Fruit fly (Drosophila melanogaster): ENCODE measurements around the gene Ctl2.

Ctl2 gene

dm6 chr3R:29157418-29158398, 34.5 kb downstream of the Ctl2 start, which contains the start of gene rdog (continued):
- peak; percentile 62 for TF ChIP-seq NK7.1 (GFP tag; optimal IDR thresholded peaks at IDR 0.05)
- no peak for TF ChIP-seq CG9797 (GFP tag; optimal IDR thresholded peaks at IDR 0.05)
- peak; percentile 80 for TF ChIP-seq CG12942 (GFP tag; optimal IDR thresholded peaks at IDR 0.05)
- peak; percentile 55 for TF ChIP-seq Myb (GFP tag; optimal IDR thresholded peaks at IDR 0.05)
- peak; percentile 77 for TF ChIP-seq CG15696 (tag; optimal IDR thresholded peaks at IDR 0.05)
- TF ChIP-seq zen (tag; optimal IDR thresholded peaks at IDR 0.05), result peak; percentile 77
- 0 out of 2 replicates have a peak, but pooled peaks have one; percentile 25 for TF ChIP-seq onecut (GFP tag; IDR thresholded peaks at IDR 0.05)
- no peak for TF ChIP-seq gfzf (GFP tag; optimal IDR thresholded peaks at IDR 0.05)
- TF ChIP-seq MTF-1 (GFP tag; optimal IDR thresholded peaks at IDR 0.05; ENCODE audit: borderline replicate concordance), result no peak
- TF ChIP-seq jing (GFP tag; optimal IDR thresholded peaks at IDR 0.05), result no peak
- TF ChIP-seq CG14860 (GFP tag; IDR thresholded peaks at IDR 0.05; ENCODE audit: partially characterized antibody), result no peak
- TF ChIP-seq cwo (GFP tag; optimal IDR thresholded peaks at IDR 0.05), result peak; percentile 53
- TF ChIP-seq H15 (GFP tag; IDR thresholded peaks at IDR 0.05), result 0 out of 3 replicates have a peak, but pooled peaks have one; percentile 17
- peak; percentile 72 to 80 for TF ChIP-seq Hr51 (GFP tag; optimal IDR thresholded peaks at IDR 0.05)
- TF ChIP-seq CG8290 (GFP tag; optimal IDR thresholded peaks at IDR 0.05), result peak; percentile 71
- TF ChIP-seq CG8290 (tag; optimal IDR thresholded peaks at IDR 0.05), result peak in 1 of 2 experiments; percentile 84
- TF ChIP-seq CG9932 (GFP tag; IDR thresholded peaks at IDR 0.05), result peak; percentile 56
- peak; percentile 32; the same call in 1 of the 2 replicates for TF ChIP-seq ttk (GFP tag; IDR thresholded peaks at IDR 0.05)
- TF ChIP-seq cad (GFP tag; optimal IDR thresholded peaks at IDR 0.05), result no peak
- peak; percentile 77 for TF ChIP-seq CG13424 (tag; optimal IDR thresholded peaks at IDR 0.05)
- no peak for TF ChIP-seq tna (GFP tag; IDR thresholded peaks at IDR 0.05; ENCODE audit: partially characterized antibody)
- TF ChIP-seq emc (GFP tag; optimal IDR thresholded peaks at IDR 0.05), result peak; percentile 69
- peak; percentile 84 for TF ChIP-seq Xbp1 (GFP tag; optimal IDR thresholded peaks at IDR 0.05)
- TF ChIP-seq klu (GFP tag; IDR thresholded peaks at IDR 0.05), result peak; percentile 68; the same call in 1 of the 2 replicates
- TF ChIP-seq NC2β (GFP tag; optimal IDR thresholded peaks at IDR 0.05), result peak; percentile 85
- TF ChIP-seq CG18262 (tag; optimal IDR thresholded peaks at IDR 0.05), result peak; percentile 60
- peak; percentile 65 for TF ChIP-seq Bteb2 (GFP tag; optimal IDR thresholded peaks at IDR 0.05)
- TF ChIP-seq CG14667 (GFP tag; IDR thresholded peaks at IDR 0.05), result no peak
- no peak for TF ChIP-seq cg (GFP tag; optimal IDR thresholded peaks at IDR 0.05)
- peak; percentile 42; the same call in 1 of the 3 replicates for TF ChIP-seq CG34224 (GFP tag; IDR thresholded peaks at IDR 0.05; ENCODE audit: partially characterized antibody)
- peak; percentile 42 for TF ChIP-seq MBD-R2 (GFP tag; IDR thresholded peaks at IDR 0.05)
- no peak for TF ChIP-seq HLHmδ (GFP tag; optimal IDR thresholded peaks at IDR 0.05)
- peak; percentile 82 for TF ChIP-seq Kr (GFP tag; optimal IDR thresholded peaks at IDR 0.05)
- no peak for TF ChIP-seq fru (optimal IDR thresholded peaks at IDR 0.05)
- TF ChIP-seq CG9215 (GFP tag; IDR thresholded peaks at IDR 0.05), result 0 out of 2 replicates have a peak, but pooled peaks have one; percentile 37
- TF ChIP-seq CG12659 (GFP tag; optimal IDR thresholded peaks at IDR 0.05), result peak; percentile 81
- no peak for TF ChIP-seq ro (GFP tag; IDR thresholded peaks at IDR 0.05)
- peak; percentile 98 for TF ChIP-seq sens (GFP tag)
- no peak for TF ChIP-seq ato (GFP tag; IDR thresholded peaks at IDR 0.05; ENCODE audit: partially characterized antibody)
- TF ChIP-seq stc (GFP tag; IDR thresholded peaks at IDR 0.05), result peak; percentile 57; the same call in 1 of the 2 replicates
- TF ChIP-seq sug (tag; optimal IDR thresholded peaks at IDR 0.05), result peak; percentile 77
- no peak for TF ChIP-seq GATAe (GFP tag; conservative IDR thresholded peaks at IDR 0.05)
- TF ChIP-seq row (GFP tag; IDR thresholded peaks at IDR 0.05), result peak; percentile 100
- peak; percentile 48 for TF ChIP-seq Fer2 (tag; optimal IDR thresholded peaks at IDR 0.05)
- TF ChIP-seq HLH3B (GFP tag; IDR thresholded peaks at IDR 0.05), result peak; percentile 53
- peak; percentile 88 for TF ChIP-seq CG4424 (GFP tag; optimal IDR thresholded peaks at IDR 0.05)
- TF ChIP-seq Adf1 (GFP tag; IDR thresholded peaks at IDR 0.05), result 0 out of 2 replicates have a peak, but pooled peaks have one; percentile 40
